Fruit fly (Drosophila melanogaster) whole organism, pupa: Measurements from ENCODE around the gene CG33272.

Experiments used
- CG10348 ChIP-seq: fragments of 200-800 bp; sonication (Bioruptor generic); IDR thresholded peaks from 2 replicates; pipeline ENCODE4 v1.3.6; 2022; ENCODE audit warnings: missing biosample characterization, missing genetic modification characterization
- CG12605 ChIP-seq: fragments of 200-800 bp; sonication (Bioruptor generic); IDR thresholded peaks from 2 replicates; pipeline ENCODE4 v1.3.6; 2022; ENCODE audit warnings: missing biosample characterization, missing genetic modification characterization
- CG13204 ChIP-seq: fragments of 200-800 bp; sonication (Bioruptor generic); optimal IDR thresholded peaks from 2 replicates; lab custom pipeline; 2018; ENCODE audit warnings: missing biosample characterization, mild to moderate bottlenecking, missing genetic modification characterization, moderate library complexity
- CG14655 ChIP-seq: fragments of 200-800 bp; sonication (Bioruptor generic); optimal IDR thresholded peaks from 3 replicates; lab custom pipeline; 2017; ENCODE audit warnings: mild to moderate bottlenecking, missing biosample characterization, missing genetic modification reagents, missing genetic modification characterization
- CG15710 ChIP-seq: fragments of 200-800 bp; sonication (Bioruptor generic); optimal IDR thresholded peaks from 2 replicates; lab custom pipeline; 2018; ENCODE audit warnings: missing biosample characterization, mild to moderate bottlenecking, missing genetic modification characterization, moderate library complexity
- CG17806 ChIP-seq: fragments of 200-800 bp; sonication (Bioruptor generic); optimal IDR thresholded peaks from 2 replicates; lab custom pipeline; 2018; ENCODE audit warnings: missing biosample characterization, mild to moderate bottlenecking, missing genetic modification characterization, moderate library complexity
- CG32121 ChIP-seq: fragments of 200-800 bp; sonication (Bioruptor generic); IDR thresholded peaks from 2 replicates; pipeline ENCODE4 v1.3.6; 2022; ENCODE audit warnings: missing biosample characterization, missing genetic modification characterization
- CG34367 ChIP-seq: fragments of 200-800 bp; sonication (Bioruptor generic); optimal IDR thresholded peaks from 2 replicates; lab custom pipeline; 2018; ENCODE audit warnings: missing biosample characterization, mild to moderate bottlenecking, missing genetic modification characterization
- CG4496 ChIP-seq: fragments of 200-800 bp; sonication (Bioruptor generic); IDR thresholded peaks from 3 replicates; pipeline ENCODE4 v1.3.6; 2022; ENCODE audit warnings: missing biosample characterization, missing genetic modification characterization
- CG8159 ChIP-seq: fragments of 200-800 bp; sonication (Bioruptor generic); optimal IDR thresholded peaks from 3 replicates; lab custom pipeline; 2018; ENCODE audit warnings: missing biosample characterization, mild to moderate bottlenecking, missing genetic modification characterization, moderate library complexity
- CG8301 ChIP-seq: fragments of 200-800 bp; sonication (Bioruptor generic); optimal IDR thresholded peaks from 2 replicates; lab custom pipeline; 2018; ENCODE audit warnings: missing biosample characterization, mild to moderate bottlenecking, missing genetic modification characterization
- CG9948 ChIP-seq: fragments of 200-800 bp; sonication (Bioruptor generic); optimal IDR thresholded peaks from 2 replicates; lab custom pipeline; 2018; ENCODE audit warnings: missing biosample characterization, mild to moderate bottlenecking, missing genetic modification characterization, moderate library complexity
- D1 ChIP-seq: fragments of 200-800 bp; sonication (Bioruptor generic); optimal IDR thresholded peaks from 2 replicates; lab custom pipeline; 2018; ENCODE audit warnings: missing biosample characterization, mild to moderate bottlenecking, missing genetic modification characterization, moderate library complexity
- EcR ChIP-seq: fragments of 200-800 bp; sonication (Bioruptor generic); optimal IDR thresholded peaks from 3 replicates; lab custom pipeline; 2019; ENCODE audit warnings: missing biosample characterization, missing genetic modification characterization, mild to moderate bottlenecking, moderate library complexity, missing genetic modification reagents
- Ets98B ChIP-seq: fragments of 200-800 bp; sonication (Bioruptor generic); IDR thresholded peaks from 2 replicates; pipeline ENCODE4 v1.3.6; 2022; ENCODE audit warnings: missing biosample characterization, missing genetic modification characterization
- Pif1A ChIP-seq: fragments of 200-800 bp; sonication (Bioruptor generic); optimal IDR thresholded peaks from 3 replicates; lab custom pipeline; 2016; ENCODE audit warnings: missing biosample characterization, missing genetic modification characterization
- Pif1B ChIP-seq: fragments of 200-800 bp; sonication (Bioruptor generic); optimal IDR thresholded peaks from 3 replicates; lab custom pipeline; 2016; ENCODE audit warnings: missing biosample characterization, missing genetic modification characterization
- Snoo ChIP-seq: fragments of 200-800 bp; sonication (Bioruptor generic); optimal IDR thresholded peaks from 3 replicates; lab custom pipeline; 2017; ENCODE audit warnings: missing biosample characterization, mild to moderate bottlenecking, missing genetic modification characterization, inconsistent platforms
- fd96Ca ChIP-seq: fragments of 200-800 bp; sonication (Bioruptor generic); IDR thresholded peaks from 3 replicates; pipeline ENCODE4 v1.3.6; 2022; ENCODE audit warnings: missing biosample characterization, missing genetic modification characterization
- gl ChIP-seq: fragments of 200-800 bp; sonication (Bioruptor generic); optimal IDR thresholded peaks from 2 replicates; lab custom pipeline; 2018; ENCODE audit warnings: missing biosample characterization, mild to moderate bottlenecking, missing genetic modification characterization
- rn ChIP-seq: fragments of 200-800 bp; sonication (Bioruptor generic); IDR thresholded peaks from 2 replicates; pipeline ENCODE4 v1.3.6; 2022; ENCODE audit warnings: missing biosample characterization, missing genetic modification characterization

CG33272 gene

DNA sequence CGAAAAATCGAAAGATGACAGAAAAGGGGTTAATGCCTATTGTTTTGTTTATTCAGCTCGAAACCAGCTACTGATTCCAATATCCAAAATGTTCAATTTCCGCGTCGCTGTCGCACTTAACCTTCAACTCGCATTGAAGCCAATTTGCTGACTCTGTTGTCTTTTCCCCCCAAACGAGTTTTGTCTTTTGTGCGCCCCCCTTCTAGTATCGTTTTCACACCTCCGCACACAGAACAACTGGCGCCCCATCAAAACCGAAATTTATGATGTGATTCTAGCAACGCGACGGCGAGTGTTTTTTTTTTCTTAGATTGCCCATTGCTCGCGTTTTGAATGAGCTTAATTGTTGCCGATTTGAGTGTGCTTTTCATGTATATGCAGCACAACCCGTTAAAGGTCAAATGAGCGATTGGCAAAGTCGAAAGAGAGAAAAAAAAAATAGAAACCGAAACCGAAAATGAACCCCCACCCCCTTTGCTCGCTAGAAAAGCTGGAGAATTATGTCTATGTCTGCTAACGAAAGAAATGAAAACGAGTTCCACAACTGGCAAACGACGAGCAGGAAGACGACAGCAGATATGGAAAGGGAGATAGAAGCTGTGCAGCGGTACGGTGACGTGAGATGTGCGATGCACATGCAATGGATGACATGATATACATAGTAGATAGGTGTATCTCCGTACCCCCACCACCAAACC, 40.1 kb upstream of the CG33272 start:
- TF ChIP-seq Snoo (tag; lab: Kevin White, UChicago) (no peak), CG14655 (GFP tag; lab: Kevin White, UChicago) (peak; percentile 16), CG8301 (tag; lab: Kevin White, UChicago) (no peak), CG4496 (GFP tag; lab: Robert Waterston, UW) (0 out of 3 replicates have a peak, but pooled peaks have one; percentile 10), CG17806 (tag; lab: Kevin White, UChicago) (no peak)
- TF ChIP-seq, all 21 proteins: peak for 2

- TF ChIP-seq Pif1A (no peak), CG15710 (tag; lab: Kevin White, UChicago) (no peak), CG34367 (no peak), fd96Ca (GFP tag; lab: Robert Waterston, UW) (0 out of 3 replicates have a peak, but pooled peaks have one; percentile 37), Ets98B (GFP tag; lab: Robert Waterston, UW) (peak; percentile 51), CG32121 (GFP tag; lab: Robert Waterston, UW) (no peak), CG9948 (tag; lab: Kevin White, UChicago) (no peak), EcR (no peak), CG12605 (peak; percentile 58), Snoo (tag; lab: Kevin White, UChicago) (no peak)
These were observed 39.0 kb upstream of the CG33272 start for dm6 chr3L:11549432-11549831.

dm6 chr3L:11548009-11548408, 37.6 kb upstream of the CG33272 start:
- TF ChIP-seq CG13204 (GFP tag; lab: Kevin White, UChicago) (no peak), fd96Ca (GFP tag; lab: Robert Waterston, UW) (no peak)

DNA sequence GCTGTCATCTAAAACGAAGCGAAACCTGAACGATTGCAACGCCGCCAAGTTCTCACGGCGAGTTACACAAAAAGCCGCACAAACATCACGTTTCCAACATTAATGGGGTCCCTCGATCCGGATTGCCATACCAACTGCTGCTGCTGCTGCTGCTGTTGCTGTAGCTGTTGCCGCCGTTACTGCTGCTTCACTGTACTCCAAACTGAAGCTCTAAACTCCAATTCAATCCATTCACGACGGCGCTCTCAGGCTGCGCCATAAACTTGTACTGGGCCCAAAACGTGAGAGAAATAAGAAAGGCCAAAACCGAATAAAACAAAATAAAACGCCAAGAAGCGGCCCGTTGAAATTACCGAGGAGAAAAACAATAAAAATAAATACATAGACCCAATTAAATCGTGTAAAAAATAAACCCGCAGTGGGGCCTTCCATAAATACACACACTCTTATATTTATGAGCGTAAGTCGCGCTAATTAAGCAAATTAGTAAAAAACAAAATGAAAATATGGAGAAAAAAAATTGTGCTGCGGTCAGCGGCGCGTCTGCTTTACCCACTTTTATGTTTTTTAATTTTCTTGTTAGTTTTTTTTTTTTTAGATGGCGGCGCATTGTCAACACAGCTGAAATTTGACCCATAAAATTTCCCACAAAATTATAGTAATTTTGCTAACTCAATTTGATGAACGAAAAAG, 37.1 kb upstream of the CG33272 start:
- TF ChIP-seq Pif1A (no peak), Ets98B (GFP tag; lab: Robert Waterston, UW) (peak; percentile 13; the same call in 1 of the 2 replicates), CG13204 (GFP tag; lab: Kevin White, UChicago) (no peak)
- TF ChIP-seq, all 21 proteins: peak for 1

- TF ChIP-seq CG17806 (tag; lab: Kevin White, UChicago) (no peak), CG4496 (GFP tag; lab: Robert Waterston, UW) (0 out of 3 replicates have a peak, but pooled peaks have one; percentile 22), Pif1B (GFP tag; lab: Kevin White, UChicago) (no peak), rn (no peak), CG8159 (tag; lab: Kevin White, UChicago) (peak; percentile 83), CG14655 (GFP tag; lab: Kevin White, UChicago) (no peak)
These were observed 33.4 kb upstream of the CG33272 start for dm6 chr3L:11543681-11544299.

dm6 chr3L:11542948-11543347, 32.6 kb upstream of the CG33272 start:
- TF ChIP-seq fd96Ca (GFP tag; lab: Robert Waterston, UW) = no peak
- TF ChIP-seq D1 (tag; lab: Kevin White, UChicago) = no peak
- TF ChIP-seq Ets98B (GFP tag; lab: Robert Waterston, UW) = no peak
- TF ChIP-seq CG17806 (tag; lab: Kevin White, UChicago) = no peak
- TF ChIP-seq EcR = no peak
- TF ChIP-seq CG8159 (tag; lab: Kevin White, UChicago) = no peak
- TF ChIP-seq CG10348 = no peak
- TF ChIP-seq CG15710 (tag; lab: Kevin White, UChicago) = no peak
- TF ChIP-seq, all 21 proteins: peak for 0

dm6 chr3L:11542437-11542836, 32.0 kb upstream of the CG33272 start:
- TF ChIP-seq CG34367 (no peak), CG8159 (tag; lab: Kevin White, UChicago) (no peak), CG10348 (no peak), CG17806 (tag; lab: Kevin White, UChicago) (no peak), CG32121 (GFP tag; lab: Robert Waterston, UW) (no peak), EcR (no peak), Pif1A (no peak), CG4496 (GFP tag; lab: Robert Waterston, UW) (no peak), Pif1B (GFP tag; lab: Kevin White, UChicago) (no peak), CG14655 (GFP tag; lab: Kevin White, UChicago) (no peak), fd96Ca (GFP tag; lab: Robert Waterston, UW) (no peak), CG15710 (tag; lab: Kevin White, UChicago) (no peak), D1 (tag; lab: Kevin White, UChicago) (no peak), CG8301 (tag; lab: Kevin White, UChicago) (no peak), gl (tag; lab: Kevin White, UChicago) (no peak), CG12605 (no peak), Snoo (tag; lab: Kevin White, UChicago) (no peak), CG13204 (GFP tag; lab: Kevin White, UChicago) (no peak), rn (no peak), Ets98B (GFP tag; lab: Robert Waterston, UW) (no peak)
